Worm (Caenorhabditis elegans): Measurements from ENCODE around the gene M199.2.
"Not testable (repeated sequence)": the region's sequence is repeated elsewhere in the genome, so short reads cannot be mapped to it uniquely, and the experiment has no call there.

Gene M199.2

DNA sequence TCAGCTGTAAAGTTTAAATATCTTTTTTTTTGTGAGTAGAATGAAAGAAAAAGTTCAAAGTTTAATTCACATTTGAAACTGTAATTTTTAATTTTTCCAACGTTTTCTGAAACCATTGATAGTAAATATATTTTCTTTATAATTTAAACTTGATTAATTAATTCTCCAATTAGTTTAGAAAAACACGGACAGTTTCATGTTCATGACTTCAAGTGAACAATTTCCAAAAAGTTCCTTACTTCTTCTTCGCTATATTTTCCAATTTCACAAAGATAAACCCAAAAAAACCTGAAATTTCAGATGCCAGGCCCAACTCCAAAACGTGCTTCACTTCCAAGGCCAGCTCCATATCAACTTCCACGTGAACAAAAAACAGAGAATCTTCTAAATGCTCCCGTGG lies at the start of gene M199.2:
M199.2 (plus strand) TSS at position 301 of the 400 bp plus-strand sequence.
- no peak for TF ChIP-seq spr-1 (tag; optimal IDR thresholded peaks at IDR 0.05)
- TF ChIP-seq aha-1 (tag) = peak; percentile 56
- TF ChIP-seq ZK337.2 (GFP tag; IDR thresholded peaks at IDR 0.05) = no peak
- peak in 1 of 2 experiments; percentile 73 for TF ChIP-seq unc-62 (GFP tag; optimal IDR thresholded peaks at IDR 0.05 in 1 of 2)
- TF ChIP-seq unc-62 (tag; optimal IDR thresholded peaks at IDR 0.05) = no peak
- no peak for TF ChIP-seq F26F4.8 (GFP tag; conservative IDR thresholded peaks at IDR 0.05)
- no peak for TF ChIP-seq daf-8 (GFP tag; IDR thresholded peaks at IDR 0.05)
- TF ChIP-seq ZK546.5 (tag; optimal IDR thresholded peaks at IDR 0.05) = no peak
- TF ChIP-seq gei-8 (GFP tag; optimal IDR thresholded peaks at IDR 0.05) = no peak
- no peak for TF ChIP-seq hmg-1.1 (GFP tag; IDR thresholded peaks at IDR 0.05)
- no peak for TF ChIP-seq fkh-10 (GFP tag; optimal IDR thresholded peaks at IDR 0.05)
- no peak for TF ChIP-seq ceh-20 (GFP tag; IDR thresholded peaks at IDR 0.05)
- no peak for TF ChIP-seq F44E2.7 (GFP tag; IDR thresholded peaks at IDR 0.05)
- no peak for TF ChIP-seq lin-39 (tag; optimal IDR thresholded peaks at IDR 0.05)
- no peak for TF ChIP-seq nhr-28 (tag; optimal IDR thresholded peaks at IDR 0.05)
- TF ChIP-seq mep-1 (tag; optimal IDR thresholded peaks at IDR 0.05) = no peak
- TF ChIP-seq lin-38 (GFP tag; IDR thresholded peaks at IDR 0.05) = no peak
- no peak for TF ChIP-seq lin-15B (tag; optimal IDR thresholded peaks at IDR 0.05)

DNA sequence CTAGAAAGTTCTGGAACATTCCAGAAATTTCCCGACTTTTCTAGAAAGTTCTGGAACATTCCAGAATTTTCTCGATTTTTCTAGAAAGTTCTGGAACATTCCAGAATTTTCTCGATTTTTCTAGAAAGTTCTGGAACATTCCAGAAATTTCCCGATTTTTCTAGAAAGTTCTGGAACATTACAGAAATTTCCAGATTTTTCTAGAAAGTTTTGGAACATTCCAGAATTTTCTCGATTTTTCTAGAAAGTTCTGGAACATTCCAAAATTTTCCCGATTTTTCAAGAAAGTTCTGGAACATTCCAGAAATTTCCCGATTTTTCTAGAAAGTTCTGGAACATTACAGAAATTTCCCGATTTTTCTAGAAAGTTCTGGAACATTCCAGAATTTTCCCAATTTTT lies 49.4 kb upstream of the M199.2 start:
- peak; percentile 82 for TF ChIP-seq ceh-44 (GFP tag; IDR thresholded peaks at IDR 0.05)
- peak; percentile 90 for TF ChIP-seq lin-1 (GFP tag; IDR thresholded peaks at IDR 0.05)
- TF ChIP-seq mdt-29 (GFP tag; IDR thresholded peaks at IDR 0.05) = peak; percentile 99
- 0 out of 2 replicates have a peak, but pooled peaks have one; percentile 15 for TF ChIP-seq daf-8 (GFP tag; IDR thresholded peaks at IDR 0.05)
- peak; percentile 98 for TF ChIP-seq snpc-1.2 (GFP tag; IDR thresholded peaks at IDR 0.05)
- peak; percentile 87 for TF ChIP-seq dmd-8 (GFP tag; IDR thresholded peaks at IDR 0.05)
- TF ChIP-seq D1046.2 (GFP tag; IDR thresholded peaks at IDR 0.05) = peak; percentile 80; the same call in 1 of the 2 replicates
- TF ChIP-seq lin-38 (GFP tag; IDR thresholded peaks at IDR 0.05) = peak; percentile 67
- peak; percentile 92 for TF ChIP-seq Y48G9A.11 (GFP tag; IDR thresholded peaks at IDR 0.05)
- peak; percentile 78 for TF ChIP-seq lim-7 (GFP tag; IDR thresholded peaks at IDR 0.05)
- TF ChIP-seq ZK337.2 (GFP tag; IDR thresholded peaks at IDR 0.05) = peak; percentile 69
- TF ChIP-seq vab-7 (GFP tag; IDR thresholded peaks at IDR 0.05) = peak; percentile 93
- peak; percentile 78; the same call in 1 of the 2 replicates for TF ChIP-seq tra-1 (GFP tag; IDR thresholded peaks at IDR 0.05)
- TF ChIP-seq arid-1 (GFP tag; conservative IDR thresholded peaks at IDR 0.05) = peak; percentile 88
- TF ChIP-seq nhr-41 (GFP tag; IDR thresholded peaks at IDR 0.05) = peak; percentile 78; the same call in 1 of the 2 replicates
- TF ChIP-seq lin-13 (GFP tag; optimal IDR thresholded peaks at IDR 0.05) = peak; percentile 61
- 0 out of 2 replicates have a peak, but pooled peaks have one; percentile 63 for TF ChIP-seq dmd-9 (GFP tag; IDR thresholded peaks at IDR 0.05)
- TF ChIP-seq F49E8.2 (tag; optimal IDR thresholded peaks at IDR 0.05; ENCODE audit: borderline replicate concordance) = peak; percentile 48
- TF ChIP-seq madf-5 (GFP tag; IDR thresholded peaks at IDR 0.05) = peak in 1 of 2 experiments; percentile 71; a peak in 1 of 4 replicates
- TF ChIP-seq ctbp-1 (GFP tag; IDR thresholded peaks at IDR 0.05) = peak; percentile 92
- peak; percentile 73; the same call in 1 of the 2 replicates for TF ChIP-seq Y75B8A.6 (GFP tag; IDR thresholded peaks at IDR 0.05)
- peak; percentile 96 for TF ChIP-seq Y105C5A.15 (GFP tag; IDR thresholded peaks at IDR 0.05)
- peak; percentile 78; the same call in 1 of the 2 replicates for TF ChIP-seq zfp-3 (GFP tag; conservative IDR thresholded peaks at IDR 0.05)
- peak; percentile 92 for TF ChIP-seq pha-4 (GFP tag; IDR thresholded peaks at IDR 0.05)
- TF ChIP-seq pha-4 (tag; optimal IDR thresholded peaks at IDR 0.05) = not testable (repeated sequence)

DNA sequence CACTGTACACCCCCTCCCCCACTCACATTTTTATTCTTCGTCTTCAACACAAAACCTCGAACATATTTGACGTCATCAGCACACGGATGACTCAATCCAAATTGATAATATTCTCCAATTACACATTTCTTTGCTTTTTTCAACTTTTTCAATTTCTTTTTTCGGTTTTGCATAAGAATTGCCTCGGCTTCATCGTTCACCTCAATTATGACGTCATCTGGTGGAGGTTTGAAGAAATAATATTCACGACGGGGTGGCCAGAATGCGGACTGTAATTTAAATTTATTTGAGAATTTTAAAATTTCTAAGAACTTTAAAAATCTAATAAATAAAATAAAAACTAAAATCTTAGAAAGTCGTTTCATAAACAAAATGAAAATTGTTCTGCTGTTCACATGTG lies 44.8 kb upstream of the M199.2 start:
- no peak for TF ChIP-seq snpc-4 (tag; optimal IDR thresholded peaks at IDR 0.05)
- peak; percentile 5 for TF ChIP-seq aha-1 (tag)
- TF ChIP-seq jun-1 (tag; optimal IDR thresholded peaks at IDR 0.05) = no peak
